Worm (Caenorhabditis elegans) whole organism, midembryonic: ENCODE data around the gene F43G6.4.

Experiments used
- T22C8.4 ChIP-seq: fragments of 200-800 bp; sonication (Bioruptor generic); IDR thresholded peaks from 2 replicates; pipeline ENCODE4 v1.3.6; 2022; ENCODE audit warnings: missing genetic modification characterization, missing compliant biosample characterization
- cog-1 ChIP-seq: sonication (generic microtip); optimal IDR thresholded peaks from 2 replicates; lab custom pipeline; 2016; ENCODE audit warnings: missing genetic modification characterization, missing compliant biosample characterization
- flt-1 ChIP-seq: fragments of 200-800 bp; sonication (Bioruptor generic); IDR thresholded peaks from 2 replicates; pipeline ENCODE4 v1.3.6; 2022; ENCODE audit warnings: missing genetic modification characterization, missing compliant biosample characterization
- klf-2 ChIP-seq: fragments of 200-800 bp; sonication (Bioruptor generic); conservative IDR thresholded peaks from 2 replicates; pipeline ENCODE4 v1.3.6; 2022; ENCODE audit warnings: missing genetic modification reagents, missing genetic modification characterization, missing compliant biosample characterization
- med-1 ChIP-seq: sonication (generic microtip); optimal IDR thresholded peaks from 2 replicates; lab custom pipeline; 2017; ENCODE audit warnings: missing genetic modification characterization, mild to moderate bottlenecking, missing compliant biosample characterization, antibody characterized with exemption, missing genetic modification reagents; ENCODE audit not compliant: insufficient read depth
- ref-1 ChIP-seq: fragments of 200-800 bp; sonication (Bioruptor generic); conservative IDR thresholded peaks from 2 replicates; pipeline ENCODE4 v1.3.6; 2022; ENCODE audit warnings: missing genetic modification reagents, missing genetic modification characterization, missing compliant biosample characterization
- tab-1 ChIP-seq: fragments of 200-800 bp; sonication (Bioruptor generic); IDR thresholded peaks from 2 replicates; pipeline ENCODE4 v1.3.6; 2022; ENCODE audit warnings: missing genetic modification characterization, missing compliant biosample characterization
- ztf-23 ChIP-seq: fragments of 200-800 bp; sonication (Bioruptor generic); IDR thresholded peaks from 2 replicates; pipeline ENCODE4 v1.3.6; 2022; ENCODE audit warnings: missing genetic modification reagents, missing genetic modification characterization, missing compliant biosample characterization
- ztf-29 ChIP-seq: fragments of 200-800 bp; sonication (Bioruptor generic); IDR thresholded peaks from 2 replicates; pipeline ENCODE4 v1.3.6; 2022; ENCODE audit warnings: missing genetic modification reagents, missing genetic modification characterization, missing compliant biosample characterization

Gene F43G6.4

DNA sequence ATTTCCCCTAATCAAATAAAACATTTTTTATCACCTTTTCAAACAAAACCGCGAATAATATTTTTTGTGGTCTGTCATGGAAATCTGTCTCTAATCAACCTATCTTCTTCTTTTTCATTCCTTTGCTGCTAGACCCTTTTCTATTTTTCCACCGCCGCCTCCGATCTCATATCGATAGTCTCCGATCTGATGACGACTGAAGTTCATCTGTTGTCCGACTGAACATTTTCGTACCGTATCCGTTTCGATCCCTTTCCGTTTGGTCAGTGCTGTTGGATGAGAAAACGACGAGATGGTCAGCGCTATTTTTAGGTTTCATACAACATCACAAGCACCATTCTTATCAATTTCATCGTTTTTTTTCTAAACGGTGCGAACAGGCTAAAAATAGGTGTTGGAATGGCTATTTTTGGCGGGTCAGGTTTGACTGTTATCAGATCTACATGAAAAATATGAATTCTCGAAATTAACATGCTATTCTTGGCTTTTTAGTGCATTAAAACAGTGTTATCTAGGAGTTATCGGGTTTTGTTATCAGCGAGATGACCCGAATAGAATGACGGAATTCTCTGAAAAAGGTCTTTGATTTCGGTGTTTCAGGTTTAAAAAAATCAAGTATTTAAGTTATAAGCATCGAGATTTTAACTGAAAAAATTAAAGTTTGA is 46.1 kb downstream of the F43G6.4 start:
- TF ChIP-seq ztf-29 (GFP tag; lab: Robert Waterston, UW) = no peak
- TF ChIP-seq klf-2 = no peak
- no peak for TF ChIP-seq ztf-23 (GFP tag; lab: Robert Waterston, UW)
- TF ChIP-seq med-1 = no peak
- TF ChIP-seq tab-1 (GFP tag; lab: Robert Waterston, UW) = no peak
- TF ChIP-seq ref-1 (GFP tag; lab: Robert Waterston, UW) = no peak
- TF ChIP-seq cog-1 (tag; lab: Kevin White, UChicago) = no peak
- TF ChIP-seq T22C8.4 = no peak
- no peak for TF ChIP-seq flt-1 (GFP tag; lab: Robert Waterston, UW)

DNA sequence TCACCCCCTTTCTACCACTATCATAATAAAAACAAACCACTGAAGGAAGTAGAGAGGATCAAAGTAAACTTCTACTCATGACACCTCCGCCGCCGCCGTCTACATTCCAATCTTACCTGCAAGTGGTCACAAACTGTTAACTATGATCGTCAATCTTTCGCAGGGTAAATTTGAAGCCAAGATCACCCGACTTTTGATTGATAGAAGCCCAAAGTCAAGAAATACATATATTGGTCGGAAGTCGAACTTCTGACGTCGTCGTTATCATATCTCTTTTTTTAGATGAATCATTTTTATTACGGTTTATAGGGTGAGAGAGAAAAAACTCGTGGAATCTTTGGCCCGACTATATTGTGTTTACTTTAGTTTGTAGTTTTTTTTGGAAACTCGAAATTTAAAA is 47.8 kb downstream of the F43G6.4 start:
- TF ChIP-seq ref-1 (GFP tag; lab: Robert Waterston, UW) = no peak
- TF ChIP-seq med-1 = no peak
- TF ChIP-seq cog-1 (tag; lab: Kevin White, UChicago) = no peak
- TF ChIP-seq tab-1 (GFP tag; lab: Robert Waterston, UW) = no peak
- TF ChIP-seq klf-2 = no peak
- no peak for TF ChIP-seq ztf-29 (GFP tag; lab: Robert Waterston, UW)

ce11 chrII:11839116-11839515 is 48.6 kb downstream of the F43G6.4 start:
- TF ChIP-seq tab-1 (GFP tag; lab: Robert Waterston, UW) (no peak), ztf-23 (GFP tag; lab: Robert Waterston, UW) (no peak), flt-1 (GFP tag; lab: Robert Waterston, UW) (no peak), cog-1 (tag; lab: Kevin White, UChicago) (no peak), med-1 (no peak)

- TF ChIP-seq klf-2 = no peak
- no peak for TF ChIP-seq med-1
- TF ChIP-seq ztf-23 (GFP tag; lab: Robert Waterston, UW) = no peak
- TF ChIP-seq cog-1 (tag; lab: Kevin White, UChicago) = no peak
- TF ChIP-seq tab-1 (GFP tag; lab: Robert Waterston, UW) = no peak
- no peak for TF ChIP-seq ref-1 (GFP tag; lab: Robert Waterston, UW)
- no peak for TF ChIP-seq flt-1 (GFP tag; lab: Robert Waterston, UW)
- no peak for TF ChIP-seq T22C8.4
- no peak for TF ChIP-seq ztf-29 (GFP tag; lab: Robert Waterston, UW)
Measured at ce11 chrII:11841653-11842052, 51.1 kb downstream of the F43G6.4 start.

DNA sequence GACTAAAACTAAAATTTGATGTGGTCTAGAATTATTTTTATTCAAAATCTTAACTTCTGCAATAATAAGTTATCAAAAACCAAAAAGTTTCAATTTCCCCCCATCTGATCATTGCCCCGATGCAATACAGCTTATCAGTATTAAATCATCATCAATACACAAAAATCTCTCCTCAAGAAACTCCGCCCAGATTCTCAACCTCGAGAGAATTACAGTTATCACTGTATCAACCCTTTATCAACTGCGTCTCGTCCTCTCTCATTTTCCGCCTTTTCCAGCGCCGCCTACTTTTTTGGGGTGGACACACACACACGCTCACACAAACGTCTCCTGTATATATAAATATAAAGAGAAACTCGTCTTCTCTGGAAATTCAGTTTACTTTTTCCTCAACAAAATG is 51.8 kb downstream of the F43G6.4 start, which contains the start of gene T27D12.1:
TSS of gene T27D12.1 (plus strand) at position 301 of the 400 bp plus-strand sequence.
- TF ChIP-seq med-1 = no peak
- TF ChIP-seq ztf-29 (GFP tag; lab: Robert Waterston, UW) = no peak
- no peak for TF ChIP-seq tab-1 (GFP tag; lab: Robert Waterston, UW)
- no peak for TF ChIP-seq klf-2
- no peak for TF ChIP-seq flt-1 (GFP tag; lab: Robert Waterston, UW)
- no peak for TF ChIP-seq cog-1 (tag; lab: Kevin White, UChicago)

ce11 chrII:11842766-11843165 is 52.2 kb downstream of the F43G6.4 start:
- no peak for TF ChIP-seq tab-1 (GFP tag; lab: Robert Waterston, UW)
- TF ChIP-seq flt-1 (GFP tag; lab: Robert Waterston, UW) = no peak
- no peak for TF ChIP-seq T22C8.4
- no peak for TF ChIP-seq klf-2
- no peak for TF ChIP-seq ref-1 (GFP tag; lab: Robert Waterston, UW)
- TF ChIP-seq cog-1 (tag; lab: Kevin White, UChicago) = no peak
- TF ChIP-seq med-1 = no peak
- no peak for TF ChIP-seq ztf-23 (GFP tag; lab: Robert Waterston, UW)
- TF ChIP-seq ztf-29 (GFP tag; lab: Robert Waterston, UW) = no peak

DNA sequence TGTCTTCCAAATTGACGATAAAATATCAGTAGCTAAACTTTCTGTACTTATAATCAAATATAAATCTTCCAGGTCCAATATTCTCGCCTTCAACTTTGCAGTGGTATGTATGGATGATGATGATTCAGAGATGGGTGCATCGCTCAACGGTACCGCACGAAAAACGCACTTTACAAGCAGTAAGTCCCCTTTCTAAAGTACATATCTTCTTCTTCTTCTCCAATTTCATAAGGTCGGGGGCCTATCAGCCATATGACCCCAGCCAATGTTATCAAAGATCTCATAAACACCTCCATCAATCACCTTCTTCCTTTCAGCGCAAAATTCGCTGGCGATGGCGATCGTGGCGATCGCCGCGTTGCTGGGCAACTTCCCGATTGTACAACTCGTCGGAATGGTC is 52.9 kb downstream of the F43G6.4 start:
- TF ChIP-seq ref-1 (GFP tag; lab: Robert Waterston, UW) = no peak
- no peak for TF ChIP-seq med-1
- no peak for TF ChIP-seq tab-1 (GFP tag; lab: Robert Waterston, UW)
- TF ChIP-seq T22C8.4 = no peak
- no peak for TF ChIP-seq ztf-23 (GFP tag; lab: Robert Waterston, UW)
- no peak for TF ChIP-seq flt-1 (GFP tag; lab: Robert Waterston, UW)
- TF ChIP-seq cog-1 (tag; lab: Kevin White, UChicago) = no peak
- no peak for TF ChIP-seq klf-2
- TF ChIP-seq ztf-29 (GFP tag; lab: Robert Waterston, UW) = no peak

- TF ChIP-seq ztf-29 (GFP tag; lab: Robert Waterston, UW) = no peak
- TF ChIP-seq med-1 = no peak
- no peak for TF ChIP-seq ztf-23 (GFP tag; lab: Robert Waterston, UW)
- TF ChIP-seq T22C8.4 = no peak
- no peak for TF ChIP-seq klf-2
- TF ChIP-seq tab-1 (GFP tag; lab: Robert Waterston, UW) = no peak
- no peak for TF ChIP-seq ref-1 (GFP tag; lab: Robert Waterston, UW)
- no peak for TF ChIP-seq cog-1 (tag; lab: Kevin White, UChicago)
- no peak for TF ChIP-seq flt-1 (GFP tag; lab: Robert Waterston, UW)
Measured at ce11 chrII:11844072-11844471, 53.5 kb downstream of the F43G6.4 start.

DNA sequence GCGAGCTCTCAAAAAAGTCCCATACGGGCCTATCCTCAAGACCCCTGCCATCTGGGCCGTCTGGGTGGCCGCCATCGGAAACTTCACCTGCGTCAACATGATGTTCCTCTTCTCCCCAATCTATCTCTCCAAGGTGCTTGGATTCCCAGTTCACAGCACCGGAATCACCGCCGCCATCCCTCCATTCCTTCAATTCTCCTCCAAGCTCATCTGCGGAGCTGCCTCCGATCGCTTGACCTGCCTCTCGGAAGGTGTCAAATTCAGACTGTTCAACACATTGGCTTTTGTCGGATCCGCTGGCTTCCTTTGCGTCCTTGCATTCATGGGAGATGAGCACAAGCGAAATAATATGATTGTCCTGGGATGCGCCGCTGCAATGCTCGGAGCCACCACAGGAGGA is 54.4 kb downstream of the F43G6.4 start:
- TF ChIP-seq flt-1 (GFP tag; lab: Robert Waterston, UW) (no peak), ztf-29 (GFP tag; lab: Robert Waterston, UW) (no peak), T22C8.4 (no peak), cog-1 (tag; lab: Kevin White, UChicago) (no peak), med-1 (no peak), tab-1 (GFP tag; lab: Robert Waterston, UW) (no peak), ref-1 (GFP tag; lab: Robert Waterston, UW) (no peak), ztf-23 (GFP tag; lab: Robert Waterston, UW) (no peak), klf-2 (no peak)

DNA sequence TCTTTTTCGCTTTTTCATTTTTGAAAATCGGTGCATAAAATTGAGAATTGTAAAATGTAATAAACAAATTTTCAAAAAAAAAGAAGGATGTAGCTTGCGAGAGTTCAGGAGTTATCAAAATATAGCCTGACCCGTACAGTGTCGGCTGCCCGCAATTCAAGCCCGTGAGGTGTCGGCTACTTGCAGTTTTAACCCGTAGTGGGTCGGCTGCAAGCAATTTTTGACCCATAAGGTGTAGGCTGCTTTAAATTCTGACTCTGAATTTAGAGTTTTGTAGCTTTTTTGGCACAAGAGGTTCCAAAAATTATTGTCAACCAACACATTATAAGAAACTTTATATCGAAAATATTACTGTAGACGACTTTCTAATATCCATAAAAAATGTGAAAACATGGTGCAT is 55.4 kb downstream of the F43G6.4 start:
- TF ChIP-seq cog-1 (tag; lab: Kevin White, UChicago) = no peak
- no peak for TF ChIP-seq T22C8.4
- no peak for TF ChIP-seq ztf-23 (GFP tag; lab: Robert Waterston, UW)
- no peak for TF ChIP-seq ref-1 (GFP tag; lab: Robert Waterston, UW)
- no peak for TF ChIP-seq ztf-29 (GFP tag; lab: Robert Waterston, UW)
- TF ChIP-seq med-1 = no peak
- no peak for TF ChIP-seq tab-1 (GFP tag; lab: Robert Waterston, UW)
- no peak for TF ChIP-seq klf-2
- no peak for TF ChIP-seq flt-1 (GFP tag; lab: Robert Waterston, UW)
